Fruit fly (Drosophila melanogaster) whole organism, embryonic: ENCODE measurements around the gene dbo.
A peak's percentile ranks its signal among the peaks of the same experiment; 100 is the strongest.

ENCODE experiments used
- Bdp1 ChIP-seq: fragments of 200-800 bp; sonication (Bioruptor generic); optimal IDR thresholded peaks from 3 replicates; lab custom pipeline; 2016; ENCODE audit warnings: missing biosample characterization, missing genetic modification characterization
- Bteb2 ChIP-seq: fragments of 200-800 bp; sonication (Bioruptor generic); optimal IDR thresholded peaks from 2 replicates; lab custom pipeline; 2016; ENCODE audit warnings: missing biosample characterization, missing genetic modification characterization
- CG1024 ChIP-seq: fragments of 200-800 bp; sonication (Bioruptor generic); IDR thresholded peaks from 2 replicates; pipeline ENCODE4 v1.3.6; 2022; ENCODE audit warnings: missing biosample characterization, missing genetic modification characterization
- CG11560 ChIP-seq: fragments of 200-800 bp; sonication (Bioruptor generic); IDR thresholded peaks from 3 replicates; pipeline ENCODE4 v1.3.6; 2022; ENCODE audit warnings: missing biosample characterization, missing genetic modification characterization
- CG11695 ChIP-seq: fragments of 200-800 bp; sonication (Bioruptor generic); IDR thresholded peaks from 3 replicates; pipeline ENCODE4 v1.3.6; 2022; ENCODE audit warnings: missing biosample characterization, missing genetic modification characterization
- CG14965 ChIP-seq: fragments of 200-800 bp; sonication (Bioruptor generic); optimal IDR thresholded peaks from 2 replicates; lab custom pipeline; 2016; ENCODE audit warnings: missing biosample characterization, missing genetic modification characterization, borderline replicate concordance
- CG1647 ChIP-seq: fragments of 200-800 bp; sonication (Bioruptor generic); optimal IDR thresholded peaks from 3 replicates; lab custom pipeline; 2016; ENCODE audit warnings: missing biosample characterization, missing genetic modification characterization
- CG16779 ChIP-seq: fragments of 200-800 bp; sonication (Bioruptor generic); IDR thresholded peaks from 2 replicates; pipeline ENCODE4 v1.3.6; 2022; ENCODE audit warnings: missing biosample characterization, missing genetic modification characterization
- CG17912 ChIP-seq: fragments of 200-800 bp; sonication (Bioruptor generic); optimal IDR thresholded peaks from 2 replicates; lab custom pipeline; 2018; ENCODE audit warnings: missing biosample characterization, mild to moderate bottlenecking, missing genetic modification characterization
- CG1832 ChIP-seq: fragments of 200-800 bp; sonication (Bioruptor generic); optimal IDR thresholded peaks from 2 replicates; lab custom pipeline; 2017; ENCODE audit warnings: missing biosample characterization, mild to moderate bottlenecking, missing genetic modification characterization, inconsistent platforms
- CG2889 ChIP-seq: fragments of 200-800 bp; sonication (Bioruptor generic); IDR thresholded peaks from 3 replicates; pipeline ENCODE4 v1.3.6; 2022; ENCODE audit warnings: missing biosample characterization, missing genetic modification characterization
- CG3163 ChIP-seq: fragments of 200-800 bp; sonication (Bioruptor generic); optimal IDR thresholded peaks from 3 replicates; lab custom pipeline; 2016; ENCODE audit warnings: missing biosample characterization, missing genetic modification characterization
- CG4854 ChIP-seq: fragments of 200-800 bp; sonication (Bioruptor generic); optimal IDR thresholded peaks from 2 replicates; lab custom pipeline; 2016; ENCODE audit warnings: missing biosample characterization, missing genetic modification characterization, inconsistent platforms
- CG5953 ChIP-seq: fragments of 200-800 bp; sonication (Bioruptor generic); IDR thresholded peaks from 2 replicates; pipeline ENCODE4 v1.3.6; 2022; ENCODE audit warnings: missing biosample characterization, missing genetic modification characterization
- CG6813 ChIP-seq: fragments of 200-800 bp; sonication (Bioruptor generic); optimal IDR thresholded peaks from 2 replicates; lab custom pipeline; 2017; ENCODE audit warnings: missing biosample characterization, missing genetic modification characterization, mild to moderate bottlenecking, moderate library complexity, missing genetic modification reagents
- CG8290 ChIP-seq, 3 experiments: fragments of 200-800 bp; sonication (Bioruptor generic); optimal IDR thresholded peaks; 2 replicates each; lab custom pipeline; 2016 to 2019; ENCODE audit warnings: missing biosample characterization in 3 of 3, missing genetic modification characterization in 3 of 3, mild to moderate bottlenecking in 2 of 3, moderate library complexity in 1 of 3
- CG9609 ChIP-seq: fragments of 200-800 bp; sonication (Bioruptor generic); optimal IDR thresholded peaks from 3 replicates; lab custom pipeline; 2016; ENCODE audit warnings: missing biosample characterization, missing genetic modification characterization
- Camta ChIP-seq: fragments of 200-800 bp; sonication (Bioruptor generic); optimal IDR thresholded peaks from 2 replicates; lab custom pipeline; 2016; ENCODE audit warnings: missing biosample characterization, missing genetic modification characterization
- D19B ChIP-seq: fragments of 200-800 bp; sonication (Bioruptor generic); optimal IDR thresholded peaks from 2 replicates; lab custom pipeline; 2017; ENCODE audit warnings: missing biosample characterization, mild to moderate bottlenecking, missing genetic modification characterization
- Dad ChIP-seq: fragments of 200-800 bp; sonication (Bioruptor generic); optimal IDR thresholded peaks from 3 replicates; lab custom pipeline; 2016; ENCODE audit warnings: missing biosample characterization, missing genetic modification characterization
- Dip2 ChIP-seq: fragments of 200-800 bp; sonication (Bioruptor generic); IDR thresholded peaks from 2 replicates; pipeline ENCODE4 v1.3.6; 2022; ENCODE audit warnings: missing biosample characterization, missing genetic modification characterization
- Dref ChIP-seq: fragments of 200-800 bp; sonication (Bioruptor generic); IDR thresholded peaks from 2 replicates; pipeline ENCODE4 v1.3.6; 2022; ENCODE audit warnings: missing biosample characterization, missing genetic modification characterization
- Eip74EF ChIP-seq, 2 experiments: fragments of 200-800 bp in 1 of 2; fragments of >200 bp in 1 of 2; sonication (Bioruptor generic) in 1 of 2; optimal IDR thresholded peaks; 2 replicates each; lab custom pipeline; 2017 to 2019; ENCODE audit warnings: missing biosample characterization in 2 of 2, missing genetic modification characterization in 2 of 2, mild to moderate bottlenecking in 1 of 2, moderate library complexity in 1 of 2
- Fer2 ChIP-seq: fragments of 200-800 bp; sonication (Bioruptor generic); optimal IDR thresholded peaks from 2 replicates; lab custom pipeline; 2018; ENCODE audit warnings: missing biosample characterization, mild to moderate bottlenecking, missing genetic modification characterization, moderate library complexity
- Hand ChIP-seq: fragments of 200-800 bp; sonication (Bioruptor generic); optimal IDR thresholded peaks from 2 replicates; lab custom pipeline; 2017; ENCODE audit warnings: mild to moderate bottlenecking, missing biosample characterization, missing genetic modification reagents, missing genetic modification characterization
- Lim3 ChIP-seq: fragments of 200-800 bp; sonication (Bioruptor generic); IDR thresholded peaks from 2 replicates; pipeline ENCODE4 v1.3.6; 2022; ENCODE audit warnings: missing biosample characterization, missing genetic modification characterization
- Med ChIP-seq: fragments of 200-800 bp; sonication (Bioruptor generic); peaks from one replicate; lab custom pipeline; 2016; ENCODE audit warnings: missing biosample characterization, missing genetic modification characterization, mild to moderate bottlenecking, inconsistent platforms, moderate library complexity
- Neu2 ChIP-seq: fragments of 200-800 bp; sonication (Bioruptor generic); optimal IDR thresholded peaks from 3 replicates; lab custom pipeline; 2016; ENCODE audit warnings: missing biosample characterization, missing genetic modification characterization, borderline replicate concordance
- Oaz ChIP-seq: fragments of 200-800 bp; sonication (Bioruptor generic); IDR thresholded peaks from 2 replicates; pipeline ENCODE4 v1.3.6; 2022; ENCODE audit warnings: missing biosample characterization, missing genetic modification characterization
- Ptx1 ChIP-seq: fragments of 200-800 bp; sonication (Bioruptor generic); IDR thresholded peaks from 2 replicates; pipeline ENCODE4 v1.3.6; 2022; ENCODE audit warnings: missing biosample characterization, missing genetic modification characterization
- Sin3A ChIP-seq: fragments of >200 bp; optimal IDR thresholded peaks from 2 replicates; lab custom pipeline; 2018
- Taf1 ChIP-seq: fragments of 200-800 bp; sonication (Bioruptor generic); IDR thresholded peaks from 2 replicates; pipeline ENCODE4 v1.3.6; 2022; ENCODE audit warnings: missing biosample characterization, missing genetic modification characterization
- bbx ChIP-seq: fragments of 200-800 bp; sonication (Bioruptor generic); IDR thresholded peaks from 2 replicates; pipeline ENCODE4 v1.3.6; 2022; ENCODE audit warnings: missing biosample characterization, missing genetic modification characterization; ENCODE audit not compliant: partially characterized antibody
- cwo ChIP-seq: fragments of 200-800 bp; sonication (Bioruptor generic); optimal IDR thresholded peaks from 3 replicates; lab custom pipeline; 2017; ENCODE audit warnings: missing biosample characterization, missing genetic modification characterization, mild to moderate bottlenecking, moderate library complexity, missing genetic modification reagents
- dimm ChIP-seq: fragments of 200-800 bp; sonication (Bioruptor generic); IDR thresholded peaks from 2 replicates; pipeline ENCODE4 v1.3.6; 2022; ENCODE audit warnings: missing biosample characterization, missing genetic modification characterization
- ems ChIP-seq: fragments of 200-800 bp; sonication (Bioruptor generic); optimal IDR thresholded peaks from 3 replicates; lab custom pipeline; 2016; ENCODE audit warnings: missing biosample characterization, missing genetic modification characterization
- fu2 ChIP-seq: fragments of 200-800 bp; sonication (Bioruptor generic); optimal IDR thresholded peaks from 2 replicates; lab custom pipeline; 2016; ENCODE audit warnings: missing biosample characterization, missing genetic modification characterization
- gcm2 ChIP-seq: fragments of 200-800 bp; sonication (Bioruptor generic); optimal IDR thresholded peaks from 2 replicates; lab custom pipeline; 2016; ENCODE audit warnings: missing biosample characterization, missing genetic modification characterization
- ind ChIP-seq: fragments of 200-800 bp; sonication (Bioruptor generic); optimal IDR thresholded peaks from 3 replicates; lab custom pipeline; 2016; ENCODE audit warnings: missing biosample characterization, missing genetic modification characterization
- ken ChIP-seq: fragments of 200-800 bp; sonication (Bioruptor generic); IDR thresholded peaks from 3 replicates; pipeline ENCODE4 v1.3.6; 2022; ENCODE audit warnings: missing biosample characterization, missing genetic modification characterization
- lilli ChIP-seq: fragments of 200-800 bp; sonication (Bioruptor generic); optimal IDR thresholded peaks from 3 replicates; lab custom pipeline; 2016; ENCODE audit warnings: missing biosample characterization, missing genetic modification characterization
- lov ChIP-seq, 2 experiments: fragments of 200-800 bp in 1 of 2; fragments of >200 bp in 1 of 2; sonication (Bioruptor generic) in 1 of 2; IDR thresholded peaks in 1 of 2; optimal IDR thresholded peaks in 1 of 2; 2 replicates in 1 of 2; 3 replicates in 1 of 2; pipeline versions ENCODE4 v1.3.6 to Lab custom; 2017 to 2022; ENCODE audit warnings: missing biosample characterization in 1 of 2, missing genetic modification characterization in 1 of 2
- mam ChIP-seq: fragments of 200-800 bp; sonication (Bioruptor generic); optimal IDR thresholded peaks from 3 replicates; lab custom pipeline; 2016; ENCODE audit warnings: missing biosample characterization, missing genetic modification characterization
- mld ChIP-seq: fragments of 200-800 bp; sonication (Bioruptor generic); IDR thresholded peaks from 3 replicates; pipeline ENCODE4 v1.3.6; 2022; ENCODE audit warnings: missing biosample characterization, missing genetic modification characterization; ENCODE audit not compliant: partially characterized antibody
- pfk ChIP-seq: fragments of 200-800 bp; sonication (Bioruptor generic); optimal IDR thresholded peaks from 2 replicates; lab custom pipeline; 2018; ENCODE audit warnings: missing biosample characterization, mild to moderate bottlenecking, missing genetic modification characterization, moderate library complexity
- shn ChIP-seq: fragments of 200-800 bp; sonication (Bioruptor generic); optimal IDR thresholded peaks from 3 replicates; lab custom pipeline; 2016; ENCODE audit warnings: missing biosample characterization, missing genetic modification characterization
- slbo ChIP-seq: fragments of 200-800 bp; sonication (Bioruptor generic); IDR thresholded peaks from 2 replicates; pipeline ENCODE4 v1.3.6; 2022; ENCODE audit warnings: missing biosample characterization, missing genetic modification characterization
- so ChIP-seq: fragments of 200-800 bp; sonication (Bioruptor generic); IDR thresholded peaks from 3 replicates; pipeline ENCODE4 v1.3.6; 2022; ENCODE audit warnings: missing biosample characterization, missing genetic modification characterization
- tgo ChIP-seq: fragments of 200-800 bp; sonication (Bioruptor generic); IDR thresholded peaks from 3 replicates; pipeline ENCODE4 v1.3.6; 2022; ENCODE audit warnings: missing biosample characterization, missing genetic modification characterization

The dbo gene

DNA sequence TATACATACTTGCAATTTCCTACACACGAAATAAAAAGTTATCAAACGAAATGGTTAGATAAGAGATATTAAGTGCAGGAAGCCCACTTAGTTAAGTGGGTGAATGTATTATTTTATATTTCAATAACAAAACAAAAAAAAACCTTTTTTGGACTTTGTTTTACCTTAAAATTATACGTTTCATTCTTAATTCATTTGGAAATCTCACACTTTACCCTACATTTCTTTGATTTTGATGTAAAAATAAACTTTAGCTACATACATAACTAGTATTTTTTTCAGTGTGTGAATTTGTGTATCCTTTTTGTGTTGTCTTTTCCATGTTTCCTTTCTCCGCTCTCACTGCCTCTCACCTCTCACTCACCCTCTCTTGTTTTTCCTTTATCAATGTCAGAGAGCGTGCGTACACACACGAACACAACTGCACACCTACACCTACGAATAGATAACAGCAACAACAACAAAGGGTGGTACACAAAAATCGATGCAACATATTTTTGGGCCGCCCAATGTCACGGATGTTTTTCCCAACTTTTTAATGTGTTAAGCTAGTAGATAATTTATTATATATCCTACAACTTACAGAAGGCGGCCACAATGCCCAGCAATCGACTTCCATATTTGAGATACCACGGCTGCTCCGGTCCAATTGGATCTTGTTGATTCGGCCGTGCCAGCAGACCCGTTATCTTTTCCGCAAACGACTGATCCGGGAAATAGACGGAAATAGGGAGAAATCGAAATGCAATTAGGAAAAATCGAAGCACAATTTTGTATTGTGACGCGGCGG, 11.1 kb upstream of the dbo start (continued):
- TF ChIP-seq CG14965 (peak; percentile 24), CG2889 (GFP tag; lab: Robert Waterston, UW) (no peak), pfk (GFP tag; lab: Kevin White, UChicago) (no peak), Taf1 (GFP tag; lab: Robert Waterston, UW) (0 out of 2 replicates have a peak, but pooled peaks have one; percentile 7), Bdp1 (GFP tag; lab: Kevin White, UChicago) (no peak), CG1024 (GFP tag; lab: Robert Waterston, UW) (no peak), ems (GFP tag; lab: Kevin White, UChicago) (no peak), CG6813 (GFP tag; lab: Kevin White, UChicago) (peak; percentile 69), ken (GFP tag; lab: Robert Waterston, UW) (no peak), CG8290 (GFP tag; optimal IDR thresholded peaks at IDR 0.05; lab: Kevin White, UChicago) (no peak), CG8290 (tag; optimal IDR thresholded peaks at IDR 0.05; lab: Kevin White, UChicago) (no peak), CG16779 (no peak), CG1832 (GFP tag; lab: Kevin White, UChicago) (no peak), Camta (GFP tag; lab: Kevin White, UChicago) (peak; percentile 67), D19B (GFP tag; lab: Kevin White, UChicago) (peak; percentile 62), CG3163 (GFP tag; lab: Kevin White, UChicago) (no peak), Bteb2 (GFP tag; lab: Kevin White, UChicago) (peak; percentile 32), dimm (no peak), Eip74EF (GFP tag; optimal IDR thresholded peaks at IDR 0.05; lab: Kevin White, UChicago) (peak in 1 of 2 experiments; percentile 62), fu2 (peak; percentile 22), tgo (GFP tag; lab: Robert Waterston, UW) (peak; percentile 68; the same call in 2 of the 3 replicates), mld (GFP tag; lab: Robert Waterston, UW) (no peak), gcm2 (GFP tag; lab: Kevin White, UChicago) (peak; percentile 44), ind (peak; percentile 67), Dip2 (GFP tag; lab: Robert Waterston, UW) (no peak), mam (GFP tag; lab: Kevin White, UChicago) (peak; percentile 65), Hand (GFP tag; lab: Kevin White, UChicago) (peak; percentile 85), cwo (GFP tag; lab: Kevin White, UChicago) (peak; percentile 79), Med (GFP tag; lab: Kevin White, UChicago) (no peak), lov (optimal IDR thresholded peaks at IDR 0.05; lab: Kevin White, UChicago) (no peak), lov (GFP tag; IDR thresholded peaks at IDR 0.05; lab: Robert Waterston, UW) (no peak; the same call in 2 of the 3 replicates), so (0 out of 3 replicates have a peak, but pooled peaks have one; percentile 63), Dref (GFP tag; lab: Robert Waterston, UW) (no peak), bbx (GFP tag; lab: Robert Waterston, UW) (no peak), CG11695 (peak; percentile 80), CG1647 (GFP tag; lab: Kevin White, UChicago) (no peak), Oaz (GFP tag; lab: Robert Waterston, UW) (0 out of 2 replicates have a peak, but pooled peaks have one; percentile 23), lilli (GFP tag; lab: Kevin White, UChicago) (peak; percentile 54), CG11560 (tag; lab: Robert Waterston, UW) (no peak), CG17912 (GFP tag; lab: Kevin White, UChicago) (no peak), Dad (GFP tag; lab: Kevin White, UChicago) (no peak), Neu2 (no peak), shn (GFP tag; lab: Kevin White, UChicago) (no peak), Fer2 (no peak), Sin3A (lab: Kevin White, UChicago) (no peak), Lim3 (no peak), slbo (GFP tag; lab: Robert Waterston, UW) (peak; percentile 71), CG5953 (GFP tag; lab: Robert Waterston, UW) (peak; percentile 23; the same call in 1 of the 2 replicates), Ptx1 (peak; percentile 68), CG9609 (GFP tag; lab: Kevin White, UChicago) (peak; percentile 44), CG4854 (no peak)
